Worm (Caenorhabditis elegans) whole organism, L3 larva: Measurements from ENCODE around the gene srt-44.

Experiments
- ceh-82 ChIP-seq: fragments of 150-350 bp; optimal IDR thresholded peaks from 2 replicates; lab custom pipeline; 2014; ENCODE audit warnings: missing biosample characterization, missing genetic modification characterization
- fkh-10 ChIP-seq: sonication (generic microtip); optimal IDR thresholded peaks from 2 replicates; lab custom pipeline; 2017; ENCODE audit warnings: missing biosample characterization, missing genetic modification reagents, missing genetic modification characterization
- mdl-1 ChIP-seq: fragments of 150-350 bp; optimal IDR thresholded peaks from 2 replicates; lab custom pipeline; 2014; ENCODE audit warnings: missing biosample characterization, missing genetic modification characterization
- pha-4 ChIP-seq: fragments of 150-350 bp; optimal IDR thresholded peaks from 2 replicates; lab custom pipeline; 2014; ENCODE audit warnings: missing biosample characterization, missing genetic modification reagents, missing genetic modification characterization
- sea-2 ChIP-seq: fragments of 150-350 bp; sonication (generic microtip); optimal IDR thresholded peaks from 4 replicates; lab custom pipeline; 2014; ENCODE audit warnings: missing biosample characterization, missing genetic modification reagents, missing genetic modification characterization
- skn-1 ChIP-seq: fragments of 150-350 bp; optimal IDR thresholded peaks from 2 replicates; lab custom pipeline; 2014; ENCODE audit warnings: missing biosample characterization, missing genetic modification characterization
- unc-39 ChIP-seq: sonication (generic microtip); optimal IDR thresholded peaks from 4 replicates; lab custom pipeline; 2017; ENCODE audit warnings: missing biosample characterization, missing genetic modification characterization
- ztf-4 ChIP-seq: fragments of 150-350 bp; optimal IDR thresholded peaks from 2 replicates; lab custom pipeline; 2014; ENCODE audit warnings: missing biosample characterization, missing genetic modification characterization

- TF ChIP-seq skn-1 (tag; lab: Kevin White, UChicago) = no peak
- no peak for TF ChIP-seq ceh-82 (tag; lab: Kevin White, UChicago)
- no peak for TF ChIP-seq mdl-1
- TF ChIP-seq fkh-10 (GFP tag; lab: Kevin White, UChicago) = no peak
- no peak for TF ChIP-seq pha-4 (tag; lab: Kevin White, UChicago)
- no peak for TF ChIP-seq unc-39 (tag; lab: Kevin White, UChicago)
- TF ChIP-seq ztf-4 = no peak
- no peak for TF ChIP-seq sea-2
Measured at ce11 chrIV:15127731-15128130, 24.3 kb downstream of the srt-44 start, which contains the start of gene M199.9.
